Worm (Caenorhabditis elegans) whole organism, young adult: Measurements from ENCODE around the gene T14G12.12.

Experiments used
- B0261.1 ChIP-seq: sonication (generic microtip); optimal IDR thresholded peaks from 2 replicates; lab custom pipeline; 2016; ENCODE audit warnings: mild to moderate bottlenecking, missing genetic modification characterization, moderate library complexity, missing compliant biosample characterization
- K12H6.12 ChIP-seq: fragments of 200-800 bp; sonication (Bioruptor generic); optimal IDR thresholded peaks from 2 replicates; lab custom pipeline; 2018; ENCODE audit warnings: mild to moderate bottlenecking, missing genetic modification characterization, missing compliant biosample characterization
- Y53G8AR.9 ChIP-seq: fragments of 200-800 bp; sonication (Bioruptor generic); conservative IDR thresholded peaks from 2 replicates; pipeline ENCODE4 v1.3.6; 2022; ENCODE audit warnings: missing genetic modification reagents, missing genetic modification characterization, missing compliant biosample characterization
- ZK185.1 ChIP-seq: sonication (generic microtip); optimal IDR thresholded peaks from 2 replicates; lab custom pipeline; 2016; ENCODE audit warnings: mild to moderate bottlenecking, missing genetic modification characterization, missing compliant biosample characterization; ENCODE audit not compliant: poor library complexity, severe bottlenecking
- attf-6 ChIP-seq: fragments of 200-800 bp; sonication (Bioruptor generic); IDR thresholded peaks from 2 replicates; pipeline ENCODE4 v1.3.6; 2022; ENCODE audit warnings: missing genetic modification reagents, missing genetic modification characterization, missing compliant biosample characterization
- cebp-2 ChIP-seq: fragments of 200-800 bp; sonication (Bioruptor generic); IDR thresholded peaks from 2 replicates; pipeline ENCODE4 v1.3.6; 2022; ENCODE audit warnings: missing genetic modification characterization, missing compliant biosample characterization
- ceh-100 ChIP-seq: fragments of 200-800 bp; sonication (Bioruptor generic); IDR thresholded peaks from 2 replicates; pipeline ENCODE4 v1.3.6; 2022; ENCODE audit warnings: missing genetic modification reagents, missing genetic modification characterization, missing compliant biosample characterization
- ekl-4 ChIP-seq: fragments of 200-800 bp; sonication (Bioruptor generic); IDR thresholded peaks from 2 replicates; pipeline ENCODE4 v1.3.6; 2022; ENCODE audit warnings: missing genetic modification reagents, missing genetic modification characterization, missing compliant biosample characterization
- lsl-1 ChIP-seq: fragments of 200-800 bp; sonication (Bioruptor generic); optimal IDR thresholded peaks from 2 replicates; lab custom pipeline; 2018; ENCODE audit warnings: mild to moderate bottlenecking, missing genetic modification characterization, moderate library complexity, missing compliant biosample characterization
- repo-1 ChIP-seq: sonication (generic microtip); optimal IDR thresholded peaks from 2 replicates; lab custom pipeline; 2017; ENCODE audit warnings: mild to moderate bottlenecking, missing genetic modification characterization, missing compliant biosample characterization
- sdz-38 ChIP-seq: sonication (generic microtip); optimal IDR thresholded peaks from 2 replicates; lab custom pipeline; 2016; ENCODE audit warnings: missing genotype, missing genetic modification characterization, missing compliant biosample characterization
- somi-1 ChIP-seq: fragments of 200-800 bp; sonication (Bioruptor generic); optimal IDR thresholded peaks from 2 replicates; lab custom pipeline; 2018; ENCODE audit warnings: mild to moderate bottlenecking, missing genetic modification characterization, missing compliant biosample characterization
- unc-62 ChIP-seq: fragments of 150-350 bp; optimal IDR thresholded peaks from 2 replicates; lab custom pipeline; 2014; ENCODE audit warnings: missing biosample characterization, missing genetic modification reagents, missing genetic modification characterization

DNA sequence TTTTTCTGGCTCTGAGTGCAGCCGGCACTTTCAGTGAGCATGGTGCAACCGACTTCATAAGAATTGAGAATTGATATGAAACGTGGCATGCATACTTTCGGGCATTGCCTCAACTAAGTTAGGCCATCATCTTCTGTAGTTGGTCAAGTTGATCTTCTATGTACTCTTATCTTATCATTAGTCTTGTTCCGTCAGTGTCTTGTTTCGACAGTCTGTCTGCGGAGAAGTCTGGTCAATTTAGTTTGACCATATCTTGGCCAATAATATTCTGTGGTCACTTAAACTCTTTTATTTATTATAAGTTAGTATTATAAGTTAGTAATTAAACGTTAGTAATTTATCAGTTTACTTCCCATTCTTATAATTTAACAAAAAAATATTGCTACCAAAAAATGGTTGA is 2.1 kb downstream of the T14G12.12 start:
- TF ChIP-seq somi-1 (GFP tag; lab: Kevin White, UChicago) (no peak), sdz-38 (tag; lab: Kevin White, UChicago) (no peak), K12H6.12 (tag; lab: Kevin White, UChicago) (no peak), unc-62 (GFP tag; lab: Kevin White, UChicago) (no peak), lsl-1 (GFP tag; lab: Kevin White, UChicago) (no peak), cebp-2 (no peak), B0261.1 (no peak), Y53G8AR.9 (no peak), ceh-100 (GFP tag; lab: Robert Waterston, UW) (no peak), repo-1 (tag; lab: Kevin White, UChicago) (no peak), ekl-4 (GFP tag; lab: Robert Waterston, UW) (no peak), ZK185.1 (no peak), attf-6 (GFP tag; lab: Robert Waterston, UW) (no peak)
